Fruit fly (Drosophila melanogaster): ENCODE data around the gene CG31296.

dm6 chr3R:15485866-15486265 is 45.4 kb downstream of the CG31296 start, which contains the start of gene obe:
- no peak for TF ChIP-seq CG32264 (GFP tag; optimal IDR thresholded peaks at IDR 0.05)
- TF ChIP-seq brk (GFP tag; optimal IDR thresholded peaks at IDR 0.05): no peak
- TF ChIP-seq Dif (GFP tag; optimal IDR thresholded peaks at IDR 0.05; ENCODE audit: partially characterized antibody): no peak
- no peak for TF ChIP-seq lola (GFP tag; optimal IDR thresholded peaks at IDR 0.05)
